Worm (Caenorhabditis elegans): ENCODE results near the gene F25E2.2.

- TF ChIP-seq ces-1 (GFP tag; optimal IDR thresholded peaks at IDR 0.05) (no peak), nhr-11 (tag; optimal IDR thresholded peaks at IDR 0.05) (no peak), Y48G9A.11 (GFP tag; IDR thresholded peaks at IDR 0.05) (no peak), lin-38 (GFP tag; IDR thresholded peaks at IDR 0.05) (no peak), snpc-4 (tag; optimal IDR thresholded peaks at IDR 0.05) (no peak), nhr-111 (GFP tag; optimal IDR thresholded peaks at IDR 0.05) (no peak), gei-8 (GFP tag; optimal IDR thresholded peaks at IDR 0.05) (no peak), nhr-237 (tag; optimal IDR thresholded peaks at IDR 0.05) (no peak), aha-1 (tag) (no peak), nhr-25 (tag; optimal IDR thresholded peaks at IDR 0.05; ENCODE audit: borderline replicate concordance, insufficient read depth) (no peak), lir-3 (tag; optimal IDR thresholded peaks at IDR 0.05) (no peak), lin-29 (GFP tag; IDR thresholded peaks at IDR 0.05) (no peak), mes-2 (tag; optimal IDR thresholded peaks at IDR 0.05; ENCODE audit: poor library complexity, severe bottlenecking) (no peak), R02D3.7 (tag; optimal IDR thresholded peaks at IDR 0.05) (no peak)
Observed at ce11 chrX:845443-845842, 34.8 kb upstream of the F25E2.2 start.
